Worm (Caenorhabditis elegans): ENCODE measurements around the gene K09C4.1.

DNA sequence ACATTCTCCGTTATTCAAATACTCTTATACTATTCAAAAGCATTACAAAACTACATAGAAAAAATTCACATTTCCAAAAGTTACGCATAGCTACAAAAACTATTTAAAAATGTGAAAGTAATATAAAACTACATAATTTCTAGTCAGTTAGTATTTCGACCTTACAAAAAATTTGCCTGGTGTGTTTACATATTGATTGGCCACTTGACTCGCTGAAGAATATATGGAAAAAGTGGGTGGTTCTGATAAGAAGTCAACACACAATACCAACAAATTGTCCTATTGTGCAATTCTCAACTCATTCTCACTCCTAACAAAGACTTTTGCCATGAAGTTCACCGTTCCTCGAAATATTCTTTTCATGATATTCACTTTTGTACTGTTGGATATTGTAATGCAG lies at the start of gene K09C4.1:
- TF ChIP-seq lin-11 (tag; optimal IDR thresholded peaks at IDR 0.05) (no peak), skn-1 (tag; optimal IDR thresholded peaks at IDR 0.05) (no peak), snpc-4 (tag; optimal IDR thresholded peaks at IDR 0.05) (no peak)

All from whole organism, L2 larva.